Fruit fly (Drosophila melanogaster) whole organism, embryonic: Measurements from ENCODE around the gene Enoph.

Experiments used
- Atf-2 ChIP-seq: fragments of 200-800 bp; sonication (Bioruptor generic); optimal IDR thresholded peaks from 2 replicates; lab custom pipeline; 2016; ENCODE audit warnings: missing biosample characterization, missing genetic modification characterization
- CG10267 ChIP-seq: fragments of 200-800 bp; sonication (Bioruptor generic); optimal IDR thresholded peaks from 2 replicates; lab custom pipeline; 2018; ENCODE audit warnings: missing biosample characterization, mild to moderate bottlenecking, missing genetic modification characterization, moderate library complexity
- CG13894 ChIP-seq: fragments of 200-800 bp; sonication (Bioruptor generic); optimal IDR thresholded peaks from 3 replicates; lab custom pipeline; 2018; ENCODE audit warnings: missing biosample characterization, mild to moderate bottlenecking, missing genetic modification characterization, moderate library complexity
- CG15269 ChIP-seq: fragments of 200-800 bp; sonication (Bioruptor generic); optimal IDR thresholded peaks from 2 replicates; lab custom pipeline; 2018; ENCODE audit warnings: missing biosample characterization, mild to moderate bottlenecking, missing genetic modification characterization, moderate library complexity
- CG17361 ChIP-seq: fragments of 200-800 bp; sonication (Bioruptor generic); IDR thresholded peaks from 3 replicates; pipeline ENCODE4 v1.3.6; 2022; ENCODE audit warnings: missing biosample characterization, missing genetic modification characterization
- CG17568 ChIP-seq: fragments of 200-800 bp; sonication (Bioruptor generic); optimal IDR thresholded peaks from 2 replicates; lab custom pipeline; 2018; ENCODE audit warnings: missing biosample characterization, mild to moderate bottlenecking, missing genetic modification characterization, moderate library complexity
- CG17802 ChIP-seq: fragments of 200-800 bp; sonication (Bioruptor generic); optimal IDR thresholded peaks from 2 replicates; lab custom pipeline; 2018; ENCODE audit warnings: missing biosample characterization, mild to moderate bottlenecking, missing genetic modification characterization, moderate library complexity
- CG17829 ChIP-seq: fragments of 200-800 bp; optimal IDR thresholded peaks from 2 replicates; lab custom pipeline; 2019; ENCODE audit warnings: missing biosample characterization, mild to moderate bottlenecking, missing genetic modification characterization, moderate library complexity
- CG2712 ChIP-seq: fragments of 200-800 bp; optimal IDR thresholded peaks from 3 replicates; lab custom pipeline; 2019; ENCODE audit warnings: missing biosample characterization, mild to moderate bottlenecking, missing genetic modification characterization, moderate library complexity
- CG30403 ChIP-seq: fragments of 200-800 bp; sonication (Bioruptor generic); optimal IDR thresholded peaks from 3 replicates; lab custom pipeline; 2016; ENCODE audit warnings: missing biosample characterization, missing genetic modification characterization
- CG34224 ChIP-seq: fragments of 200-800 bp; sonication (Bioruptor generic); IDR thresholded peaks from 3 replicates; pipeline ENCODE4 v1.3.6; 2022; ENCODE audit warnings: missing biosample characterization, missing genetic modification characterization; ENCODE audit not compliant: partially characterized antibody
- CG34422 ChIP-seq: fragments of 200-800 bp; sonication (Bioruptor generic); IDR thresholded peaks from 3 replicates; pipeline ENCODE4 v1.3.6; 2022; ENCODE audit warnings: missing biosample characterization, missing genetic modification characterization
- CG3726 ChIP-seq: fragments of 200-800 bp; sonication (Bioruptor generic); IDR thresholded peaks from 3 replicates; pipeline ENCODE4, ENCODE4 v1.3.6; 2022; ENCODE audit warnings: missing biosample characterization, missing genetic modification characterization
- CG3847 ChIP-seq: fragments of 200-800 bp; sonication (Bioruptor generic); IDR thresholded peaks from 2 replicates; pipeline ENCODE4 v1.3.6; 2022; ENCODE audit warnings: missing biosample characterization, missing genetic modification characterization
- CG3995 ChIP-seq: fragments of 200-800 bp; sonication (Bioruptor generic); optimal IDR thresholded peaks from 3 replicates; lab custom pipeline; 2016; ENCODE audit warnings: missing biosample characterization, missing genetic modification characterization
- CG6272 ChIP-seq: fragments of 200-800 bp; sonication (Bioruptor generic); IDR thresholded peaks from 2 replicates; pipeline ENCODE4 v1.3.6; 2022; ENCODE audit warnings: missing biosample characterization, missing genetic modification characterization
- CG8089 ChIP-seq: fragments of 200-800 bp; sonication (Bioruptor generic); optimal IDR thresholded peaks from 3 replicates; lab custom pipeline; 2016; ENCODE audit warnings: missing biosample characterization, missing genetic modification characterization
- CG8944 ChIP-seq: fragments of 200-800 bp; sonication (Bioruptor generic); optimal IDR thresholded peaks from 3 replicates; lab custom pipeline; 2016; ENCODE audit warnings: missing biosample characterization, missing genetic modification characterization
- Drgx ChIP-seq: fragments of 200-800 bp; sonication (Bioruptor generic); IDR thresholded peaks from 2 replicates; pipeline ENCODE4 v1.3.6; 2022; ENCODE audit warnings: missing biosample characterization, missing genetic modification characterization
- Fer2 ChIP-seq: fragments of 200-800 bp; sonication (Bioruptor generic); optimal IDR thresholded peaks from 2 replicates; lab custom pipeline; 2018; ENCODE audit warnings: missing biosample characterization, mild to moderate bottlenecking, missing genetic modification characterization, moderate library complexity
- HmgZ ChIP-seq: fragments of 200-800 bp; sonication (Bioruptor generic); optimal IDR thresholded peaks from 2 replicates; lab custom pipeline; 2018; ENCODE audit warnings: missing biosample characterization, mild to moderate bottlenecking, missing genetic modification characterization
- Hmr ChIP-seq: fragments of 200-800 bp; sonication (Bioruptor generic); optimal IDR thresholded peaks from 3 replicates; lab custom pipeline; 2017; ENCODE audit warnings: mild to moderate bottlenecking, missing biosample characterization, missing genetic modification reagents, missing genetic modification characterization
- Jarid2 ChIP-seq: fragments of 200-800 bp; sonication (Bioruptor generic); optimal IDR thresholded peaks from 3 replicates; lab custom pipeline; 2017; ENCODE audit warnings: mild to moderate bottlenecking, missing biosample characterization, missing genetic modification reagents, missing genetic modification characterization
- Lim3 ChIP-seq: fragments of 200-800 bp; sonication (Bioruptor generic); IDR thresholded peaks from 2 replicates; pipeline ENCODE4 v1.3.6; 2022; ENCODE audit warnings: missing biosample characterization, missing genetic modification characterization
- MBD-R2 ChIP-seq: fragments of 200-800 bp; sonication (Bioruptor generic); IDR thresholded peaks from 2 replicates; pipeline ENCODE4 v1.3.6; 2022; ENCODE audit warnings: missing biosample characterization, missing genetic modification characterization
- MESR4 ChIP-seq: fragments of 200-800 bp; sonication (Bioruptor generic); optimal IDR thresholded peaks from 2 replicates; lab custom pipeline; 2018; ENCODE audit warnings: missing biosample characterization, mild to moderate bottlenecking, missing genetic modification characterization, moderate library complexity
- NC2α ChIP-seq: fragments of 200-800 bp; sonication (Bioruptor generic); optimal IDR thresholded peaks from 2 replicates; lab custom pipeline; 2016; ENCODE audit warnings: missing biosample characterization, missing genetic modification characterization
- Sox100B ChIP-seq: fragments of 200-800 bp; sonication (Bioruptor generic); optimal IDR thresholded peaks from 3 replicates; lab custom pipeline; 2018; ENCODE audit warnings: missing biosample characterization, mild to moderate bottlenecking, missing genetic modification characterization
- TFAM ChIP-seq: fragments of 200-800 bp; sonication (Bioruptor generic); optimal IDR thresholded peaks from 2 replicates; lab custom pipeline; 2017; ENCODE audit warnings: missing biosample characterization, missing genetic modification characterization, inconsistent platforms
- Xrp1 ChIP-seq: fragments of 200-800 bp; sonication (Bioruptor generic); IDR thresholded peaks from 2 replicates; pipeline ENCODE4 v1.3.6; 2022; ENCODE audit warnings: missing biosample characterization, missing genetic modification characterization
- ara ChIP-seq: fragments of 200-800 bp; sonication (Bioruptor generic); IDR thresholded peaks from 2 replicates; pipeline ENCODE4 v1.3.6; 2022; ENCODE audit warnings: missing biosample characterization, missing genetic modification characterization
- br ChIP-seq: fragments of >200 bp; optimal IDR thresholded peaks from 2 replicates; lab custom pipeline; 2017
- fd64A ChIP-seq: fragments of 200-800 bp; sonication (Bioruptor generic); optimal IDR thresholded peaks from 3 replicates; lab custom pipeline; 2018; ENCODE audit warnings: missing biosample characterization, mild to moderate bottlenecking, missing genetic modification characterization
- gcm2 ChIP-seq: fragments of 200-800 bp; sonication (Bioruptor generic); optimal IDR thresholded peaks from 2 replicates; lab custom pipeline; 2016; ENCODE audit warnings: missing biosample characterization, missing genetic modification characterization
- gfzf ChIP-seq: fragments of 200-800 bp; sonication (Bioruptor generic); optimal IDR thresholded peaks from 2 replicates; lab custom pipeline; 2016; ENCODE audit warnings: missing biosample characterization, mild to moderate bottlenecking, missing genetic modification characterization, moderate library complexity
- her ChIP-seq: fragments of 200-800 bp; sonication (Bioruptor generic); optimal IDR thresholded peaks from 2 replicates; lab custom pipeline; 2016; ENCODE audit warnings: missing biosample characterization, missing genetic modification characterization
- jigr1 ChIP-seq: fragments of 200-800 bp; sonication (Bioruptor generic); IDR thresholded peaks from 3 replicates; pipeline ENCODE4 v1.3.6; 2022; ENCODE audit warnings: missing biosample characterization, missing genetic modification characterization
- kay ChIP-seq: fragments of 200-800 bp; sonication (Bioruptor generic); optimal IDR thresholded peaks from 2 replicates; lab custom pipeline; 2016; ENCODE audit warnings: missing biosample characterization, missing genetic modification characterization
- lab ChIP-seq: fragments of 200-800 bp; sonication (Bioruptor generic); optimal IDR thresholded peaks from 3 replicates; lab custom pipeline; 2017; ENCODE audit warnings: missing biosample characterization, missing genetic modification characterization, mild to moderate bottlenecking, moderate library complexity, missing genetic modification reagents
- lilli ChIP-seq: fragments of 200-800 bp; sonication (Bioruptor generic); optimal IDR thresholded peaks from 3 replicates; lab custom pipeline; 2016; ENCODE audit warnings: missing biosample characterization, missing genetic modification characterization
- lov ChIP-seq, 2 experiments: fragments of 200-800 bp in 1 of 2; fragments of >200 bp in 1 of 2; sonication (Bioruptor generic) in 1 of 2; IDR thresholded peaks in 1 of 2; optimal IDR thresholded peaks in 1 of 2; 2 replicates in 1 of 2; 3 replicates in 1 of 2; pipeline versions ENCODE4 v1.3.6 to Lab custom; 2017 to 2022; ENCODE audit warnings: missing biosample characterization in 1 of 2, missing genetic modification characterization in 1 of 2
- pho ChIP-seq: fragments of 200-800 bp; sonication (Bioruptor generic); optimal IDR thresholded peaks from 2 replicates; lab custom pipeline; 2016; ENCODE audit warnings: missing biosample characterization, missing genetic modification characterization
- pita ChIP-seq: fragments of 200-800 bp; sonication (Bioruptor generic); optimal IDR thresholded peaks from 2 replicates; lab custom pipeline; 2017; ENCODE audit warnings: missing biosample characterization, mild to moderate bottlenecking, missing genetic modification characterization
- pum ChIP-seq: fragments of 200-800 bp; sonication (Bioruptor generic); optimal IDR thresholded peaks from 2 replicates; lab custom pipeline; 2016; ENCODE audit warnings: missing biosample characterization, missing genetic modification characterization
- pzg ChIP-seq: fragments of 200-800 bp; sonication (Bioruptor generic); optimal IDR thresholded peaks from 3 replicates; lab custom pipeline; 2018; ENCODE audit warnings: missing biosample characterization, mild to moderate bottlenecking, missing genetic modification characterization, moderate library complexity
- row ChIP-seq: fragments of 200-800 bp; sonication (Bioruptor generic); IDR thresholded peaks from 3 replicates; pipeline ENCODE4 v1.3.6; 2022; ENCODE audit warnings: missing biosample characterization, missing genetic modification characterization
- sug ChIP-seq: fragments of 200-800 bp; optimal IDR thresholded peaks from 2 replicates; lab custom pipeline; 2019; ENCODE audit warnings: missing biosample characterization, mild to moderate bottlenecking, missing genetic modification characterization, moderate library complexity
- trem ChIP-seq: fragments of 200-800 bp; optimal IDR thresholded peaks from 3 replicates; lab custom pipeline; 2019; ENCODE audit warnings: missing biosample characterization, mild to moderate bottlenecking, missing genetic modification characterization, moderate library complexity
- tup ChIP-seq: fragments of 200-800 bp; sonication (Bioruptor generic); optimal IDR thresholded peaks from 2 replicates; lab custom pipeline; 2016; ENCODE audit warnings: missing biosample characterization, mild to moderate bottlenecking, missing genetic modification characterization, moderate library complexity
- zen2 ChIP-seq: fragments of 200-800 bp; sonication (Bioruptor generic); IDR thresholded peaks from 3 replicates; pipeline ENCODE4 v1.3.6; 2022; ENCODE audit warnings: missing biosample characterization, missing genetic modification characterization; ENCODE audit not compliant: partially characterized antibody

Enoph gene

dm6 chr3R:5229458-5229857, 27.0 kb downstream of the Enoph start (continued):
- TF ChIP-seq sug (tag; lab: Kevin White, UChicago) (peak; percentile 12), br (lab: Kevin White, UChicago) (no peak), Jarid2 (GFP tag; lab: Kevin White, UChicago) (no peak), CG2712 (peak; percentile 47), her (GFP tag; lab: Kevin White, UChicago) (no peak), pho (GFP tag; lab: Kevin White, UChicago) (no peak), CG6272 (no peak), CG8089 (no peak), Hmr (no peak), gcm2 (GFP tag; lab: Kevin White, UChicago) (no peak), lov (optimal IDR thresholded peaks at IDR 0.05; lab: Kevin White, UChicago) (no peak), lov (GFP tag; IDR thresholded peaks at IDR 0.05; lab: Robert Waterston, UW) (no peak), HmgZ (tag; lab: Kevin White, UChicago) (no peak), CG17361 (no peak), ara (GFP tag; lab: Robert Waterston, UW) (no peak), Xrp1 (GFP tag; lab: Robert Waterston, UW) (peak; percentile 21; the same call in 1 of the 2 replicates), jigr1 (GFP tag; lab: Robert Waterston, UW) (no peak), Fer2 (tag; lab: Kevin White, UChicago) (no peak), CG3847 (GFP tag; lab: Robert Waterston, UW) (no peak), CG34422 (no peak), CG3726 (GFP tag; lab: Robert Waterston, UW) (no peak), fd64A (GFP tag; lab: Kevin White, UChicago) (peak; percentile 4), lab (peak; percentile 23), Drgx (GFP tag; lab: Robert Waterston, UW) (0 out of 2 replicates have a peak, but pooled peaks have one; percentile 8), TFAM (no peak), Lim3 (GFP tag; lab: Robert Waterston, UW) (no peak), CG17568 (no peak)

DNA sequence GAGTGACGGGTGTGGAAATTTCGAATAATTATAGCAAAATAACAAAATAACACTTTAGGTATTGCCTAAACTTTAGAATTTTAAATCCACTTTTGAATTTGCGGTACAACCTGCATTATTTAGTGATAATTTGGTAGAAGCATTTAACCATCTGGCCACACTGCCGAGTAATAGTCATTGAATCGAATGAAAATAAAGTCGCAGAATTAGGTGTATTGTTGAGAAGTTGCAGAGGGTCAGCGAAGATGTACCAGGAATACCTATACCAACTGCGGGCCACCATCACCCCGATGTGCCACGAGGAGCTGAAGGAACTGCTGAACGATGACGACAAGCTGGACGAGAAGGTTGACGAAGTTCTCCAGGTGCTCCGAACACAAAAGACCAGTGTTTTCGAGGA, 30.5 kb downstream of the Enoph start, which contains the start of gene Vps37B:
Gene Vps37B (plus strand): TSS at position 134 of the 400 bp plus-strand sequence.
- no peak for TF ChIP-seq CG15269 (tag; lab: Kevin White, UChicago)
- peak; percentile 68 for TF ChIP-seq pzg (GFP tag; lab: Kevin White, UChicago)
- TF ChIP-seq HmgZ (tag; lab: Kevin White, UChicago): peak; percentile 11
- no peak for TF ChIP-seq TFAM
- TF ChIP-seq tup (GFP tag; lab: Kevin White, UChicago): no peak
- TF ChIP-seq pita: no peak
- no peak for TF ChIP-seq CG30403 (GFP tag; lab: Kevin White, UChicago)
- no peak for TF ChIP-seq Sox100B
- peak; percentile 51; the same call in 1 of the 2 replicates for TF ChIP-seq MBD-R2
- peak; percentile 28; the same call in 1 of the 3 replicates for TF ChIP-seq CG34224
- TF ChIP-seq CG17568: no peak
- peak; percentile 27 for TF ChIP-seq kay (GFP tag; lab: Kevin White, UChicago)
- TF ChIP-seq CG10267 (tag; lab: Kevin White, UChicago): peak; percentile 26
- no peak for TF ChIP-seq Jarid2 (GFP tag; lab: Kevin White, UChicago)
- TF ChIP-seq zen2 (GFP tag; lab: Robert Waterston, UW): 0 out of 3 replicates have a peak, but pooled peaks have one; percentile 28
- no peak for TF ChIP-seq lilli (GFP tag; lab: Kevin White, UChicago)
- TF ChIP-seq CG8944 (GFP tag; lab: Kevin White, UChicago): no peak
- no peak for TF ChIP-seq Atf-2 (GFP tag; lab: Kevin White, UChicago)
- TF ChIP-seq row (GFP tag; lab: Robert Waterston, UW): 0 out of 3 replicates have a peak, but pooled peaks have one; percentile 7
- TF ChIP-seq MESR4 (GFP tag; lab: Kevin White, UChicago): peak; percentile 93
- peak; percentile 66 for TF ChIP-seq CG3995 (GFP tag; lab: Kevin White, UChicago)
- no peak for TF ChIP-seq CG17829
- no peak for TF ChIP-seq CG17802
- TF ChIP-seq trem (tag; lab: Kevin White, UChicago): peak; percentile 21
- TF ChIP-seq pum (GFP tag; lab: Kevin White, UChicago): no peak
- TF ChIP-seq CG13894 (tag; lab: Kevin White, UChicago): no peak
- peak; percentile 83 for TF ChIP-seq gfzf (GFP tag; lab: Kevin White, UChicago)
- TF ChIP-seq NC2α: no peak
